Worm (Caenorhabditis elegans) whole organism, L2 larva: ENCODE results near the gene rps-14.

ENCODE experiments used
- ama-1 ChIP-seq: fragments of 150-350 bp; optimal IDR thresholded peaks from 2 replicates; lab custom pipeline; 2018; ENCODE audit warnings: inconsistent platforms
- mab-5 ChIP-seq: fragments of 150-350 bp; optimal IDR thresholded peaks from 2 replicates; lab custom pipeline; 2014; ENCODE audit warnings: missing biosample characterization, missing genetic modification characterization
- skn-1 ChIP-seq: sonication (generic microtip); optimal IDR thresholded peaks from 2 replicates; lab custom pipeline; 2017; ENCODE audit warnings: missing biosample characterization, missing genetic modification characterization
- zag-1 ChIP-seq: fragments of 150-350 bp; optimal IDR thresholded peaks from 2 replicates; lab custom pipeline; 2014; ENCODE audit warnings: missing biosample characterization, missing genetic modification characterization

- no peak for TF ChIP-seq ama-1 (lab: Kevin White, UChicago)
- no peak for TF ChIP-seq skn-1
- TF ChIP-seq mab-5 (tag; lab: Kevin White, UChicago): no peak
- no peak for TF ChIP-seq zag-1 (tag; lab: Kevin White, UChicago)
Measured at ce11 chrIII:7180613-7181012, 1.2 kb upstream of the rps-14 start, which contains the start of gene ndab-2.
